Worm (Caenorhabditis elegans): ENCODE measurements around the gene edg-1.

ce11 chrIV:11336180-11336579 is 15.6 kb downstream of the edg-1 start:
- TF ChIP-seq ZK546.5 (tag; optimal IDR thresholded peaks at IDR 0.05) (no peak), nhr-12 (tag; optimal IDR thresholded peaks at IDR 0.05) (no peak), nhr-11 (tag; optimal IDR thresholded peaks at IDR 0.05) (no peak), fos-1 (tag; optimal IDR thresholded peaks at IDR 0.05) (no peak), ceh-82 (tag; optimal IDR thresholded peaks at IDR 0.05) (no peak), aly-2 (tag; optimal IDR thresholded peaks at IDR 0.05) (no peak), ztf-4 (tag; optimal IDR thresholded peaks at IDR 0.05) (no peak), Y55F3AM.14 (GFP tag; optimal IDR thresholded peaks at IDR 0.05) (no peak), lin-11 (tag; optimal IDR thresholded peaks at IDR 0.05) (no peak), ama-1 (optimal IDR thresholded peaks at IDR 0.05) (no peak), ceh-16 (tag; optimal IDR thresholded peaks at IDR 0.05) (no peak)

Data from whole organism, L2 larva.